Worm (Caenorhabditis elegans): ENCODE data around the gene C35A5.8.
A peak's percentile ranks its signal among the peaks of the same experiment; 100 is the strongest.

The C35A5.8 gene

DNA sequence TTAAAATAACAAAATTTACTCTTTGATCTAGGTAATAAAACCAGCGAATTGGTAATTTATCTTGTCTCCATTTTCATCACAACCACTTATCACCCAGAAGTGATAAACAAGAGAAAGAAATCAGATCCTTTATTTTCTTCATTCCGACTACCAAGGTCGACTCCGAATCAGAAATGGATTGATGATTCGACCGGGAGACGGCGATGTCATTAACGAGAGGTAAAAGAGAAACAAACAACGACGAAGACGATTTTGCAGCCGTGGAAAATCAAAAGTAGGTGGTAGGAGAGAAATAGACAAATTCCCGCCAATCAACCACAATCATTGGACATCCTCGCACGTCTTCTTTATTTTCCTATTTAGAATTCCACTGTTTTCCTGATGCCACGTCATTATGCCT, 31.4 kb upstream of the C35A5.8 start:
- no peak for TF ChIP-seq sea-2 (GFP tag; optimal IDR thresholded peaks at IDR 0.05)
- peak; percentile 40 for TF ChIP-seq nhr-23 (tag; optimal IDR thresholded peaks at IDR 0.05)
- peak; percentile 24 for TF ChIP-seq nhr-25 (tag; optimal IDR thresholded peaks at IDR 0.05)
- no peak for TF ChIP-seq elt-1 (tag; optimal IDR thresholded peaks at IDR 0.05)
- TF ChIP-seq elt-3 (tag; optimal IDR thresholded peaks at IDR 0.05): peak in 1 of 3 experiments; percentile 55

DNA sequence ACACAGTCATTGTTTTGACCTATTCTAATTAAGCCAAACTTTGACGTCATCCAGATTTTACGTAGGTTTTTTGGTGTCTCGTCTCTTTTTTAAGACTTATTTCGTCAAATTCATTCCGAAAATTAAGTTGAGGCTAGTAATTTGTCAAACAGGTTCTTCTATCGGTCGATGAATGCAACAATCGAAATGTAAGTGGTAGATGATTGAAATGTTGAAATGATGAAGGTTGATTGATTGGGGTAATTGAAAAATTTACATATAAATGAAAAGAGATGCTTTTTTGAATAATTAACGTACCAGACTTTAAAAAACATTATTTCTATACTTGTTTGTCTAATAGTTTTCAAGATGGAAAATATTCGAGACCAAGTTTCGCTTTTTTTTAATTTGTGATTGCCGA, 30.7 kb upstream of the C35A5.8 start:
- TF ChIP-seq eor-1 (tag; optimal IDR thresholded peaks at IDR 0.05): no peak
- no peak for TF ChIP-seq skn-1 (tag; optimal IDR thresholded peaks at IDR 0.05)
- TF ChIP-seq ceh-9 (tag; optimal IDR thresholded peaks at IDR 0.05): no peak
- TF ChIP-seq fos-1 (tag; optimal IDR thresholded peaks at IDR 0.05): no peak
- no peak for TF ChIP-seq lin-15B (tag; optimal IDR thresholded peaks at IDR 0.05)
- no peak for TF ChIP-seq hmg-11 (tag; optimal IDR thresholded peaks at IDR 0.05)
- no peak for TF ChIP-seq zag-1 (tag; optimal IDR thresholded peaks at IDR 0.05)
- no peak for TF ChIP-seq mdl-1 (tag; optimal IDR thresholded peaks at IDR 0.05)
- TF ChIP-seq aly-2 (tag; optimal IDR thresholded peaks at IDR 0.05): no peak

- TF ChIP-seq lsy-12 (tag; optimal IDR thresholded peaks at IDR 0.05): no peak
- TF ChIP-seq zag-1 (tag; optimal IDR thresholded peaks at IDR 0.05): no peak
- no peak for TF ChIP-seq tbx-2 (tag; optimal IDR thresholded peaks at IDR 0.05)
- TF ChIP-seq ceh-28 (tag; optimal IDR thresholded peaks at IDR 0.05): no peak
- TF ChIP-seq R02D3.7 (tag; optimal IDR thresholded peaks at IDR 0.05): no peak
- TF ChIP-seq nhr-67 (tag; optimal IDR thresholded peaks at IDR 0.05): no peak
- no peak for TF ChIP-seq daf-12 (tag; optimal IDR thresholded peaks at IDR 0.05)
- no peak for TF ChIP-seq hmg-11 (tag; optimal IDR thresholded peaks at IDR 0.05)
- TF ChIP-seq nhr-76 (tag; optimal IDR thresholded peaks at IDR 0.05): no peak
- TF ChIP-seq nhr-77 (tag; optimal IDR thresholded peaks at IDR 0.05): no peak
- TF ChIP-seq ceh-9 (tag; optimal IDR thresholded peaks at IDR 0.05): no peak
- no peak for TF ChIP-seq pha-4 (tag; optimal IDR thresholded peaks at IDR 0.05)
- no peak for TF ChIP-seq nhr-43 (tag; optimal IDR thresholded peaks at IDR 0.05; ENCODE audit: poor library complexity, severe bottlenecking)
- no peak for TF ChIP-seq unc-39 (tag; optimal IDR thresholded peaks at IDR 0.05)
These were observed 29.5 kb upstream of the C35A5.8 start, which contains the start of gene F32G8.3 for ce11 chrV:10555239-10555638. F32G8.3 (minus strand) TSS chrV:10555339.

DNA sequence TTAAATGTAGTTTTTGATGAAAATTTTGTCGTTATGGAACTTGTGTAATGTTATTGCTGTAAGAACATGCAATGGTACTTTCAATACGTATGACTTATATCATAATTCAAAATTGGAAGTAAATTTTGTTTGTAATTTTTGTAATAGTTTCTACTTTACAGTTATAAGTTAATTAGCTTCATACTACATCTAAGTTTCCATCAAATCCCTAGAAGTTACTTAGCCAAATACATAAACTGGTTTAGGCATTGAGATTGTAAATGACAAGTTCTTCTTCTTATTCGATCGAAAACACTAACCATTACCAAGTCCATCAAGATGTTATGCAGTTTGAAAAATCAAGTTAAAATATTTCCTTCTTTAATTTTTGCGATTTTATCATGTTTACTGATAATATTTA, 24.0 kb upstream of the C35A5.8 start, which contains the start of gene F32G8.2:
Gene F32G8.2 (plus strand): TSS at position 301 of the 400 bp plus-strand sequence.
- TF ChIP-seq ztf-4 (tag; optimal IDR thresholded peaks at IDR 0.05): no peak

DNA sequence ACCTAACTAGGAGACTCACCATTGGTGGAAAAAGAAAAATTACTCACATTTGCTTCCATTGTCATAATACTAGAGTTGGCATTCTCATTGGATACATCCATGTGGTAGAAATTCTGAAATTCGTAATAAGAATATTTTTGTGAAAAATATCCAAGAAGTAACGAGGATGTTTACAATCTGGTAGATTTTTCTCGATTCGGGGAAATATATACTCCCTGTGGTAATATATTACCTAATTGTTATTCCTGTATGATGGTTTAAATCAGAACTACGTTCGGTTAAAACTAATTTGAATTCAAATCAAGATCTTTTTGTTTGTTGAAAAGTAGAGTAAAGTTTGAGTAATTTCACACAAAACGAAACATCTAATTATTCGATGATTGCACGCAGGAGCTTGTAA, 23.3 kb upstream of the C35A5.8 start, which contains the start of gene srd-34:
Gene srd-34 (minus strand): TSS at position 101 of the 400 bp plus-strand sequence.
- TF ChIP-seq nhr-67 (tag; optimal IDR thresholded peaks at IDR 0.05): no peak
- TF ChIP-seq unc-62 (GFP tag; optimal IDR thresholded peaks at IDR 0.05): no peak
- TF ChIP-seq ztf-11 (tag; optimal IDR thresholded peaks at IDR 0.05): no peak
- TF ChIP-seq ceh-28 (tag; optimal IDR thresholded peaks at IDR 0.05): no peak
- no peak for TF ChIP-seq ztf-4 (tag; optimal IDR thresholded peaks at IDR 0.05)
- no peak for TF ChIP-seq nhr-76 (tag; optimal IDR thresholded peaks at IDR 0.05)

- TF ChIP-seq fkh-10 (GFP tag; optimal IDR thresholded peaks at IDR 0.05) (no peak), R02D3.7 (tag; optimal IDR thresholded peaks at IDR 0.05) (no peak), nhr-77 (tag; optimal IDR thresholded peaks at IDR 0.05) (peak; percentile 68), nhr-76 (tag; optimal IDR thresholded peaks at IDR 0.05) (no peak), pqm-1 (tag; optimal IDR thresholded peaks at IDR 0.05) (peak; percentile 17), nhr-28 (tag; optimal IDR thresholded peaks at IDR 0.05) (peak; percentile 47), nfya-1 (tag; optimal IDR thresholded peaks at IDR 0.05; ENCODE audit: insufficient read depth) (no peak), lin-39 (tag; optimal IDR thresholded peaks at IDR 0.05) (no peak), elt-2 (tag; optimal IDR thresholded peaks at IDR 0.05) (peak; percentile 37), egl-27 (tag; optimal IDR thresholded peaks at IDR 0.05) (no peak)
These were observed 21.0 kb upstream of the C35A5.8 start, which contains the start of gene F25D1.5 for ce11 chrV:10546749-10547148. F25D1.5 (minus strand) TSS chrV:10546783.
